Worm (Caenorhabditis elegans): Measurements from ENCODE around the gene mdt-21.

ce11 chrIII:11822407-11822806 is 45.0 kb downstream of the mdt-21 start, which contains the start of gene maa-1:
- TF ChIP-seq dao-5 (tag; optimal IDR thresholded peaks at IDR 0.05) (no peak), him-1 (tag; optimal IDR thresholded peaks at IDR 0.05) (no peak), W03F9.2 (tag; optimal IDR thresholded peaks at IDR 0.05) (no peak)
